Fruit fly (Drosophila melanogaster) whole organism, embryonic: ENCODE data around the gene tay.

Experiments used
- Adf1 ChIP-seq: fragments of 200-800 bp; sonication (Bioruptor generic); IDR thresholded peaks from 2 replicates; pipeline ENCODE4 v1.3.6; 2022; ENCODE audit warnings: missing biosample characterization, missing genetic modification characterization
- B-H2 ChIP-seq: fragments of 200-800 bp; sonication (Bioruptor generic); optimal IDR thresholded peaks from 2 replicates; lab custom pipeline; 2018; ENCODE audit warnings: missing biosample characterization, mild to moderate bottlenecking, missing genetic modification characterization
- Bdp1 ChIP-seq: fragments of 200-800 bp; sonication (Bioruptor generic); optimal IDR thresholded peaks from 3 replicates; lab custom pipeline; 2016; ENCODE audit warnings: missing biosample characterization, missing genetic modification characterization
- CG1024 ChIP-seq: fragments of 200-800 bp; sonication (Bioruptor generic); IDR thresholded peaks from 2 replicates; pipeline ENCODE4 v1.3.6; 2022; ENCODE audit warnings: missing biosample characterization, missing genetic modification characterization
- CG10267 ChIP-seq: fragments of 200-800 bp; sonication (Bioruptor generic); optimal IDR thresholded peaks from 2 replicates; lab custom pipeline; 2018; ENCODE audit warnings: missing biosample characterization, mild to moderate bottlenecking, missing genetic modification characterization, moderate library complexity
- CG12299 ChIP-seq: fragments of 200-800 bp; sonication (Bioruptor generic); optimal IDR thresholded peaks from 2 replicates; lab custom pipeline; 2018; ENCODE audit warnings: missing biosample characterization, mild to moderate bottlenecking, missing genetic modification characterization
- CG14441 ChIP-seq: fragments of 200-800 bp; sonication (Bioruptor generic); IDR thresholded peaks from 2 replicates; pipeline ENCODE4 v1.3.6; 2022; ENCODE audit warnings: missing biosample characterization, missing genetic modification characterization
- CG17802 ChIP-seq: fragments of 200-800 bp; sonication (Bioruptor generic); optimal IDR thresholded peaks from 2 replicates; lab custom pipeline; 2018; ENCODE audit warnings: missing biosample characterization, mild to moderate bottlenecking, missing genetic modification characterization, moderate library complexity
- CG1792 ChIP-seq: fragments of 200-800 bp; sonication (Bioruptor generic); optimal IDR thresholded peaks from 2 replicates; lab custom pipeline; 2016; ENCODE audit warnings: missing biosample characterization, missing genetic modification characterization
- CG2120 ChIP-seq: fragments of 200-800 bp; sonication (Bioruptor generic); optimal IDR thresholded peaks from 3 replicates; lab custom pipeline; 2016; ENCODE audit warnings: missing biosample characterization, missing genetic modification characterization
- CG2678 ChIP-seq: fragments of 200-800 bp; sonication (Bioruptor generic); optimal IDR thresholded peaks from 3 replicates; lab custom pipeline; 2019; ENCODE audit warnings: missing biosample characterization, mild to moderate bottlenecking, missing genetic modification characterization, moderate library complexity
- CG30403 ChIP-seq: fragments of 200-800 bp; sonication (Bioruptor generic); optimal IDR thresholded peaks from 3 replicates; lab custom pipeline; 2016; ENCODE audit warnings: missing biosample characterization, missing genetic modification characterization
- CG4707 ChIP-seq: fragments of 200-800 bp; sonication (Bioruptor generic); optimal IDR thresholded peaks from 2 replicates; lab custom pipeline; 2018; ENCODE audit warnings: missing biosample characterization, mild to moderate bottlenecking, missing genetic modification characterization, moderate library complexity
- CG6765 ChIP-seq: fragments of 200-800 bp; sonication (Bioruptor generic); optimal IDR thresholded peaks from 3 replicates; lab custom pipeline; 2017; ENCODE audit warnings: missing biosample characterization, mild to moderate bottlenecking, missing genetic modification characterization
- CG6813 ChIP-seq: fragments of 200-800 bp; sonication (Bioruptor generic); optimal IDR thresholded peaks from 2 replicates; lab custom pipeline; 2017; ENCODE audit warnings: missing biosample characterization, missing genetic modification characterization, mild to moderate bottlenecking, moderate library complexity, missing genetic modification reagents
- CG7372 ChIP-seq: fragments of 200-800 bp; sonication (Bioruptor generic); IDR thresholded peaks from 2 replicates; pipeline ENCODE4 v1.3.6; 2022; ENCODE audit warnings: missing biosample characterization, missing genetic modification characterization
- Chrac-16 ChIP-seq: fragments of 200-800 bp; sonication (Bioruptor generic); optimal IDR thresholded peaks from 3 replicates; lab custom pipeline; 2016; ENCODE audit warnings: missing biosample characterization, missing genetic modification characterization
- Dek ChIP-seq: fragments of 200-800 bp; sonication (Bioruptor generic); optimal IDR thresholded peaks from 3 replicates; lab custom pipeline; 2019; ENCODE audit warnings: missing biosample characterization, mild to moderate bottlenecking, missing genetic modification characterization, moderate library complexity
- Dp ChIP-seq: fragments of 200-800 bp; sonication (Bioruptor generic); optimal IDR thresholded peaks from 2 replicates; lab custom pipeline; 2018; ENCODE audit warnings: missing biosample characterization, mild to moderate bottlenecking, missing genetic modification characterization, moderate library complexity
- Ets65A ChIP-seq: fragments of 200-800 bp; sonication (Bioruptor generic); peaks from one replicate; lab custom pipeline; 2016; ENCODE audit warnings: missing biosample characterization, missing genetic modification characterization
- Hmr ChIP-seq: fragments of 200-800 bp; sonication (Bioruptor generic); optimal IDR thresholded peaks from 3 replicates; lab custom pipeline; 2017; ENCODE audit warnings: mild to moderate bottlenecking, missing biosample characterization, missing genetic modification reagents, missing genetic modification characterization
- Hsf ChIP-seq: fragments of 200-800 bp; sonication (Bioruptor generic); optimal IDR thresholded peaks from 3 replicates; lab custom pipeline; 2016; ENCODE audit warnings: missing biosample characterization, missing genetic modification characterization
- Taf1 ChIP-seq: fragments of 200-800 bp; sonication (Bioruptor generic); IDR thresholded peaks from 2 replicates; pipeline ENCODE4 v1.3.6; 2022; ENCODE audit warnings: missing biosample characterization, missing genetic modification characterization
- Xbp1 ChIP-seq: fragments of 200-800 bp; sonication (Bioruptor generic); optimal IDR thresholded peaks from 3 replicates; lab custom pipeline; 2016; ENCODE audit warnings: missing biosample characterization, mild to moderate bottlenecking, missing genetic modification characterization
- bab2 ChIP-seq: fragments of 200-800 bp; sonication (Bioruptor generic); optimal IDR thresholded peaks from 2 replicates; lab custom pipeline; 2016; ENCODE audit warnings: missing biosample characterization, missing genetic modification characterization
- cad ChIP-seq: fragments of >200 bp; optimal IDR thresholded peaks from 2 replicates; lab custom pipeline; 2017; ENCODE audit warnings: missing biosample characterization, missing genetic modification characterization
- chm ChIP-seq: fragments of 200-800 bp; sonication (Bioruptor generic); IDR thresholded peaks from 2 replicates; pipeline ENCODE4 v1.3.6; 2022; ENCODE audit warnings: missing biosample characterization, missing genetic modification characterization
- dan ChIP-seq: fragments of 200-800 bp; sonication (Bioruptor generic); IDR thresholded peaks from 2 replicates; pipeline ENCODE4 v1.3.6; 2022; ENCODE audit warnings: missing biosample characterization, missing genetic modification characterization
- dati ChIP-seq: fragments of 200-800 bp; sonication (Bioruptor generic); IDR thresholded peaks from 2 replicates; pipeline ENCODE4 v1.3.6; 2022; ENCODE audit warnings: missing biosample characterization, missing genetic modification characterization
- disco-r ChIP-seq: fragments of 200-800 bp; sonication (Bioruptor generic); optimal IDR thresholded peaks from 2 replicates; lab custom pipeline; 2016; ENCODE audit warnings: missing biosample characterization, missing genetic modification characterization
- dmrt11E ChIP-seq: fragments of 200-800 bp; sonication (Bioruptor generic); optimal IDR thresholded peaks from 3 replicates; lab custom pipeline; 2018; ENCODE audit warnings: missing biosample characterization, mild to moderate bottlenecking, missing genetic modification characterization, moderate library complexity
- exex ChIP-seq: fragments of 200-800 bp; sonication (Bioruptor generic); optimal IDR thresholded peaks from 4 replicates; lab custom pipeline; 2018; ENCODE audit warnings: missing biosample characterization, mild to moderate bottlenecking, missing genetic modification characterization, moderate library complexity
- gt ChIP-seq: fragments of 200-800 bp; sonication (Bioruptor generic); IDR thresholded peaks from 2 replicates; pipeline ENCODE4 v1.3.6; 2022; ENCODE audit warnings: missing biosample characterization, missing genetic modification characterization
- klu ChIP-seq: fragments of 200-800 bp; sonication (Bioruptor generic); IDR thresholded peaks from 2 replicates; pipeline ENCODE4 v1.3.6; 2022; ENCODE audit warnings: missing biosample characterization, missing genetic modification characterization
- lbe ChIP-seq: fragments of 200-800 bp; sonication (Bioruptor generic); optimal IDR thresholded peaks from 2 replicates; lab custom pipeline; 2016; ENCODE audit warnings: missing biosample characterization, mild to moderate bottlenecking, missing genetic modification characterization
- lola ChIP-seq, 3 experiments: fragments of >200 bp in 2 of 3; fragments of 200-800 bp in 1 of 3; sonication (Bioruptor generic) in 1 of 3; optimal IDR thresholded peaks; 2 replicates each; lab custom pipeline; 2017 to 2019; ENCODE audit warnings: missing biosample characterization in 3 of 3, missing genetic modification characterization in 3 of 3, mild to moderate bottlenecking in 1 of 3, moderate library complexity in 1 of 3
- mld ChIP-seq: fragments of 200-800 bp; sonication (Bioruptor generic); IDR thresholded peaks from 3 replicates; pipeline ENCODE4 v1.3.6; 2022; ENCODE audit warnings: missing biosample characterization, missing genetic modification characterization; ENCODE audit not compliant: partially characterized antibody
- nmo ChIP-seq: fragments of 200-800 bp; sonication (Bioruptor generic); optimal IDR thresholded peaks from 2 replicates; lab custom pipeline; 2018; ENCODE audit warnings: missing biosample characterization, mild to moderate bottlenecking, missing genetic modification characterization, moderate library complexity
- pfk ChIP-seq: fragments of 200-800 bp; sonication (Bioruptor generic); optimal IDR thresholded peaks from 2 replicates; lab custom pipeline; 2018; ENCODE audit warnings: missing biosample characterization, mild to moderate bottlenecking, missing genetic modification characterization, moderate library complexity
- phol ChIP-seq: fragments of 200-800 bp; sonication (Bioruptor generic); optimal IDR thresholded peaks from 3 replicates; lab custom pipeline; 2018; ENCODE audit warnings: missing biosample characterization, mild to moderate bottlenecking, missing genetic modification characterization, moderate library complexity
- pita ChIP-seq: fragments of 200-800 bp; sonication (Bioruptor generic); optimal IDR thresholded peaks from 2 replicates; lab custom pipeline; 2017; ENCODE audit warnings: missing biosample characterization, mild to moderate bottlenecking, missing genetic modification characterization
- pum ChIP-seq: fragments of 200-800 bp; sonication (Bioruptor generic); optimal IDR thresholded peaks from 2 replicates; lab custom pipeline; 2016; ENCODE audit warnings: missing biosample characterization, missing genetic modification characterization
- rib ChIP-seq: fragments of 200-800 bp; sonication (Bioruptor generic); IDR thresholded peaks from 2 replicates; pipeline ENCODE4 v1.3.6; 2022; ENCODE audit warnings: missing biosample characterization, missing genetic modification characterization
- sc ChIP-seq, 3 experiments: fragments of >200 bp in 2 of 3; fragments of 200-800 bp in 1 of 3; sonication (Bioruptor generic) in 1 of 3; optimal IDR thresholded peaks; 2 replicates in 2 of 3; 3 replicates in 1 of 3; lab custom pipeline; 2017; ENCODE audit warnings: mild to moderate bottlenecking in 1 of 3, missing biosample characterization in 1 of 3, missing genetic modification characterization in 1 of 3, missing genetic modification reagents in 1 of 3
- scrt ChIP-seq: fragments of 200-800 bp; sonication (Bioruptor generic); optimal IDR thresholded peaks from 2 replicates; lab custom pipeline; 2018; ENCODE audit warnings: missing biosample characterization, mild to moderate bottlenecking, missing genetic modification characterization, moderate library complexity
- seq ChIP-seq: fragments of 200-800 bp; sonication (Bioruptor generic); IDR thresholded peaks from 2 replicates; pipeline ENCODE4 v1.3.6; 2022; ENCODE audit warnings: missing biosample characterization, missing genetic modification characterization
- shn ChIP-seq: fragments of 200-800 bp; sonication (Bioruptor generic); optimal IDR thresholded peaks from 3 replicates; lab custom pipeline; 2016; ENCODE audit warnings: missing biosample characterization, missing genetic modification characterization
- slbo ChIP-seq: fragments of 200-800 bp; sonication (Bioruptor generic); IDR thresholded peaks from 2 replicates; pipeline ENCODE4 v1.3.6; 2022; ENCODE audit warnings: missing biosample characterization, missing genetic modification characterization
- toy ChIP-seq: fragments of 200-800 bp; sonication (Bioruptor generic); IDR thresholded peaks from 2 replicates; pipeline ENCODE4 v1.3.6; 2022; ENCODE audit warnings: missing biosample characterization, missing genetic modification characterization
- usp ChIP-seq: fragments of >200 bp; optimal IDR thresholded peaks from 2 replicates; lab custom pipeline; 2017; ENCODE audit warnings: missing biosample characterization, missing genetic modification characterization

Gene tay

DNA sequence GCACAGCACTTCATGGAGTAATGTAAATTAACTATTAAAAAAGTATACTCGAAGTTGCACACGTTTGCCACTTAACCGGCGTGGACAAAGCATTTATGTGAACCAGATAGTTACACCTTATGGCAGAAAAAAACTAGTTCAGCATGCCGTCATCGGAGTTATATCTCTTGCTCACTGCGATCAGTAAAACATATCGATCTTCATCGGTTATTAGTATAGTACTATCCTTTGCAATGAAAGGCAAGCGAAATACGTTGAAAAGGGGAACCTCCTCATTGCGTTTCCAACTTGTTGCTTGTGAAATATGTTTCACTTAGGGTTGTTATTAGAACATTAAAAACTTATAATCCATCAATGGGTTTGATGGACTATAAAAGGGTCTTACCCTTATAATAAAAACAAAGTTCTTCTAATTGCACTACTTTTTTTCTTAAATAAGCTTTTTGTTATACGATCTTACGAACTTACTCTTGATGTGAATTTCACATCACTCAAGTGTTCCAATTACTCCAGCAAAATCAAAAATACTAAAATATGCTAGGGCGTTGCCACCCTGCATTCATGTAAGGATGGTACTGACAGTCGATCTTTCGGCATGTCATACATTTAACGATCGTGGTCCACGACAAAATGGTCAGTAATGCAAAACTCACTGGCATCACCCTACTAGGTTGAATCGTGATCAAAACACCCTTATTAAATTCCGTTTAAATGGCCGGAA lies 22.6 kb upstream of the tay start, which contains the start of gene CycD (continued):
- no peak for TF ChIP-seq CG12299
- peak; percentile 75 for TF ChIP-seq CG1024 (GFP tag; lab: Robert Waterston, UW)
- no peak for TF ChIP-seq seq (GFP tag; lab: Robert Waterston, UW)
- TF ChIP-seq sc (optimal IDR thresholded peaks at IDR 0.05; lab: Kevin White, UChicago), result no peak
- TF ChIP-seq sc (GFP tag; optimal IDR thresholded peaks at IDR 0.05; lab: Kevin White, UChicago), result no peak
- no peak for TF ChIP-seq Hmr (GFP tag; lab: Kevin White, UChicago)
- no peak for TF ChIP-seq CG2678 (tag; lab: Kevin White, UChicago)
- TF ChIP-seq CG6813 (GFP tag; lab: Kevin White, UChicago), result no peak
- peak; percentile 32 for TF ChIP-seq CG30403 (GFP tag; lab: Kevin White, UChicago)
- TF ChIP-seq mld, result 0 out of 3 replicates have a peak, but pooled peaks have one; percentile 16
- no peak for TF ChIP-seq B-H2 (GFP tag; lab: Kevin White, UChicago)
- no peak for TF ChIP-seq Dek (tag; lab: Kevin White, UChicago)
- peak; percentile 94 for TF ChIP-seq Ets65A (GFP tag; lab: Kevin White, UChicago)
- TF ChIP-seq klu (GFP tag; lab: Robert Waterston, UW), result no peak
- TF ChIP-seq pita (GFP tag; lab: Kevin White, UChicago), result no peak
- no peak for TF ChIP-seq cad
- TF ChIP-seq toy, result no peak
- TF ChIP-seq Xbp1 (GFP tag; lab: Kevin White, UChicago), result peak; percentile 41
- peak; percentile 81 for TF ChIP-seq CG17802 (tag; lab: Kevin White, UChicago)
- no peak for TF ChIP-seq dati (GFP tag; lab: Robert Waterston, UW)
- peak; percentile 62 for TF ChIP-seq pfk (GFP tag; lab: Kevin White, UChicago)
- TF ChIP-seq chm (GFP tag; lab: Robert Waterston, UW), result no peak
- no peak for TF ChIP-seq lbe (GFP tag; lab: Kevin White, UChicago)
- no peak for TF ChIP-seq Taf1 (GFP tag; lab: Robert Waterston, UW)
- no peak for TF ChIP-seq rib (GFP tag; lab: Robert Waterston, UW)
- peak; percentile 80 for TF ChIP-seq slbo (GFP tag; lab: Robert Waterston, UW)
- peak; percentile 81 for TF ChIP-seq phol (tag; lab: Kevin White, UChicago)
- peak; percentile 1 for TF ChIP-seq nmo (GFP tag; lab: Kevin White, UChicago)
- peak; percentile 31 for TF ChIP-seq Hsf (GFP tag; lab: Kevin White, UChicago)
- TF ChIP-seq CG6765, result no peak
- TF ChIP-seq CG2120 (GFP tag; lab: Kevin White, UChicago), result peak; percentile 14
- no peak for TF ChIP-seq pum (GFP tag; lab: Kevin White, UChicago)
- no peak for TF ChIP-seq usp (GFP tag; lab: Kevin White, UChicago)
- peak; percentile 68 for TF ChIP-seq dmrt11E
- TF ChIP-seq Dp, result peak; percentile 14
- TF ChIP-seq bab2 (GFP tag; lab: Kevin White, UChicago), result no peak
- TF ChIP-seq Bdp1 (GFP tag; lab: Kevin White, UChicago), result no peak
- TF ChIP-seq Chrac-16, result no peak
- TF ChIP-seq CG4707 (GFP tag; lab: Kevin White, UChicago), result no peak
- TF ChIP-seq CG7372 (GFP tag; lab: Robert Waterston, UW), result no peak
- peak in 2 of 3 experiments; percentile 35 to 54 for TF ChIP-seq lola (GFP tag; optimal IDR thresholded peaks at IDR 0.05; lab: Kevin White, UChicago)
- peak; percentile 27 for TF ChIP-seq shn (GFP tag; lab: Kevin White, UChicago)
- TF ChIP-seq gt (GFP tag; lab: Robert Waterston, UW), result no peak
- no peak for TF ChIP-seq dan (GFP tag; lab: Robert Waterston, UW)
- TF ChIP-seq exex, result no peak
- peak; percentile 68 for TF ChIP-seq CG1792 (GFP tag; lab: Kevin White, UChicago)
- no peak for TF ChIP-seq disco-r
- peak; percentile 59; the same call in 1 of the 2 replicates for TF ChIP-seq CG14441 (GFP tag; lab: Robert Waterston, UW)
- TF ChIP-seq Adf1, result no peak
- TF ChIP-seq CG10267 (tag; lab: Kevin White, UChicago), result peak; percentile 14
- TF ChIP-seq scrt, result no peak
